Worm (Caenorhabditis elegans) whole organism, L4 larva: Measurements from ENCODE around the gene T01D3.1.

ENCODE experiments used
- R02D3.7 ChIP-seq: fragments of 150-350 bp; sonication (generic microtip); optimal IDR thresholded peaks from 3 replicates; lab custom pipeline; 2014; ENCODE audit warnings: missing biosample characterization, missing genetic modification characterization
- ces-1 ChIP-seq: fragments of 150-350 bp; sonication (generic microtip); optimal IDR thresholded peaks from 4 replicates; lab custom pipeline; 2014; ENCODE audit warnings: missing biosample characterization, missing genetic modification reagents, missing genetic modification characterization
- ctbp-1 ChIP-seq: fragments of 200-800 bp; sonication (Bioruptor generic); IDR thresholded peaks from 2 replicates; pipeline ENCODE4 v1.3.6; 2022; ENCODE audit warnings: missing genetic modification reagents, missing genetic modification characterization, missing compliant biosample characterization
- egl-27 ChIP-seq: sonication (generic microtip); optimal IDR thresholded peaks from 3 replicates; lab custom pipeline; 2017; ENCODE audit warnings: missing biosample characterization, missing genetic modification reagents, missing genetic modification characterization
- lin-13 ChIP-seq: fragments of 150-350 bp; optimal IDR thresholded peaks from 2 replicates; lab custom pipeline; 2014; ENCODE audit warnings: missing biosample characterization, missing genetic modification reagents, missing genetic modification characterization
- unc-130 ChIP-seq: sonication (generic microtip); optimal IDR thresholded peaks from 2 replicates; lab custom pipeline; 2016; ENCODE audit warnings: missing genetic modification reagents, missing genetic modification characterization, missing compliant biosample characterization

- no peak for TF ChIP-seq ces-1
- TF ChIP-seq ctbp-1 (GFP tag; lab: Robert Waterston, UW): no peak
- TF ChIP-seq R02D3.7 (tag; lab: Kevin White, UChicago): no peak
- no peak for TF ChIP-seq unc-130
- TF ChIP-seq egl-27: no peak
- no peak for TF ChIP-seq lin-13
Measured at ce11 chrV:13690276-13690675, 584 bp downstream of the T01D3.1 start.
